Worm (Caenorhabditis elegans) whole organism, L3 larva: ENCODE measurements around the gene snr-1.

ENCODE experiments used
- aly-2 ChIP-seq: fragments of 150-350 bp; optimal IDR thresholded peaks from 2 replicates; lab custom pipeline; 2014; ENCODE audit warnings: missing biosample characterization, missing genetic modification characterization
- ama-1 ChIP-seq: fragments of 150-350 bp; optimal IDR thresholded peaks from 2 replicates; lab custom pipeline; 2018
- ceh-82 ChIP-seq: fragments of 150-350 bp; optimal IDR thresholded peaks from 2 replicates; lab custom pipeline; 2014; ENCODE audit warnings: missing biosample characterization, missing genetic modification characterization
- elt-2 ChIP-seq: sonication (generic microtip); optimal IDR thresholded peaks from 2 replicates; lab custom pipeline; 2016; ENCODE audit warnings: missing genetic modification reagents, mild to moderate bottlenecking, missing genetic modification characterization, missing compliant biosample characterization
- nhr-11 ChIP-seq: fragments of 150-350 bp; optimal IDR thresholded peaks from 2 replicates; lab custom pipeline; 2014; ENCODE audit warnings: missing biosample characterization, missing genetic modification characterization
- nhr-237 ChIP-seq: fragments of 150-350 bp; optimal IDR thresholded peaks from 2 replicates; lab custom pipeline; 2014; ENCODE audit warnings: missing biosample characterization, missing genetic modification characterization
- nhr-25 ChIP-seq: sonication (generic microtip); optimal IDR thresholded peaks from 2 replicates; lab custom pipeline; 2017; ENCODE audit warnings: missing biosample characterization, missing genetic modification characterization
- nhr-76 ChIP-seq: fragments of 150-350 bp; sonication (generic microtip); optimal IDR thresholded peaks from 5 replicates; lab custom pipeline; 2014; ENCODE audit warnings: missing biosample characterization, missing genetic modification characterization
- unc-62 ChIP-seq: fragments of 150-350 bp; sonication (generic microtip); optimal IDR thresholded peaks from 4 replicates; lab custom pipeline; 2014; ENCODE audit warnings: missing biosample characterization, missing genetic modification reagents, missing genetic modification characterization

DNA sequence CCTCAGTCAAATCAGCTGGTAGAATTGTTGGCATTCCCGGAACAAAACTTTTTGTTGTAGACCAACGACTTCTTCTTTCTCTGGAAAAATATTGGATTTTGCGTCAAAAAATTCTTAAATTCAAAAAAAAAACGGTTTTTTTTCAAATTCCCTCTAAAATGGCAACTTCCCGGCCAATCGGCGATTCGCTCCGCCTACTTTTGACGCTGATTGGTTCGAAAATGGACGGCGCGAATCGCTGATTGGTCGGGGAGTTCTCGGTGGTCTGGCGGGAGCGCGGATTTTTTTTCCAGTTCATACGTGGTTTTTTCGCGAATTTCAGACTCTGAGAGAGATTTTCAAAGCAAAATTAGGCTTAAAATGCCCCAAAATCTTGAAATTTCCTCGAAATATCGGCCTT is 21.0 kb downstream of the snr-1 start:
- TF ChIP-seq unc-62 (GFP tag; lab: Kevin White, UChicago) (no peak), nhr-25 (tag; lab: Kevin White, UChicago) (no peak), nhr-237 (tag; lab: Kevin White, UChicago) (no peak), nhr-11 (no peak), ceh-82 (tag; lab: Kevin White, UChicago) (no peak), elt-2 (tag; lab: Kevin White, UChicago) (no peak), nhr-76 (tag; lab: Kevin White, UChicago) (no peak), aly-2 (tag; lab: Kevin White, UChicago) (no peak), ama-1 (lab: Kevin White, UChicago) (no peak)
